Fruit fly (Drosophila melanogaster) whole organism, embryonic: ENCODE measurements around the gene CG31191.

Source experiments
- Aef1 ChIP-seq: fragments of 200-800 bp; sonication (Bioruptor generic); IDR thresholded peaks from 3 replicates; pipeline ENCODE4 v1.3.6; 2022; ENCODE audit warnings: missing biosample characterization, missing genetic modification characterization
- Atf-2 ChIP-seq: fragments of 200-800 bp; sonication (Bioruptor generic); optimal IDR thresholded peaks from 2 replicates; lab custom pipeline; 2016; ENCODE audit warnings: missing biosample characterization, missing genetic modification characterization
- Atf6 ChIP-seq: fragments of 200-800 bp; sonication (Bioruptor generic); IDR thresholded peaks from 2 replicates; pipeline ENCODE4 v1.3.6; 2022; ENCODE audit warnings: missing biosample characterization, missing genetic modification characterization
- Awh ChIP-seq: fragments of 200-800 bp; sonication (Bioruptor generic); IDR thresholded peaks from 2 replicates; pipeline ENCODE4, ENCODE4 v1.3.6; 2022; ENCODE audit warnings: missing biosample characterization, missing genetic modification characterization
- BEAF-32 ChIP-seq: fragments of 200-800 bp; sonication (Bioruptor generic); optimal IDR thresholded peaks from 3 replicates; lab custom pipeline; 2017; ENCODE audit warnings: missing biosample characterization, missing genetic modification characterization, mild to moderate bottlenecking, moderate library complexity, missing genetic modification reagents
- CG10462 ChIP-seq: fragments of 200-800 bp; sonication (Bioruptor generic); optimal IDR thresholded peaks from 2 replicates; lab custom pipeline; 2016; ENCODE audit warnings: missing biosample characterization, missing genetic modification characterization
- CG10543 ChIP-seq: fragments of 200-800 bp; sonication (Bioruptor generic); optimal IDR thresholded peaks from 3 replicates; lab custom pipeline; 2017; ENCODE audit warnings: missing biosample characterization, mild to moderate bottlenecking, missing genetic modification characterization, moderate library complexity
- CG11723 ChIP-seq: fragments of 200-800 bp; sonication (Bioruptor generic); optimal IDR thresholded peaks from 2 replicates; lab custom pipeline; 2017; ENCODE audit warnings: missing biosample characterization, mild to moderate bottlenecking, missing genetic modification characterization
- CG1233 ChIP-seq: fragments of 200-800 bp; sonication (Bioruptor generic); optimal IDR thresholded peaks from 4 replicates; lab custom pipeline; 2018; ENCODE audit warnings: missing biosample characterization, mild to moderate bottlenecking, missing genetic modification characterization
- CG12942 ChIP-seq: fragments of 200-800 bp; sonication (Bioruptor generic); optimal IDR thresholded peaks from 3 replicates; lab custom pipeline; 2016; ENCODE audit warnings: missing biosample characterization, missing genetic modification characterization
- CG15073 ChIP-seq: fragments of 200-800 bp; sonication (Bioruptor generic); optimal IDR thresholded peaks from 2 replicates; lab custom pipeline; 2016; ENCODE audit warnings: missing biosample characterization, missing genetic modification characterization
- CG15514 ChIP-seq: fragments of 200-800 bp; sonication (Bioruptor generic); optimal IDR thresholded peaks from 3 replicates; lab custom pipeline; 2017; ENCODE audit warnings: missing biosample characterization, missing genetic modification characterization, mild to moderate bottlenecking, moderate library complexity, missing genetic modification reagents
- CG15601 ChIP-seq: fragments of 200-800 bp; sonication (Bioruptor generic); optimal IDR thresholded peaks from 3 replicates; lab custom pipeline; 2019; ENCODE audit warnings: missing biosample characterization, mild to moderate bottlenecking, missing genetic modification characterization, moderate library complexity
- CG16779 ChIP-seq: fragments of 200-800 bp; sonication (Bioruptor generic); IDR thresholded peaks from 2 replicates; pipeline ENCODE4 v1.3.6; 2022; ENCODE audit warnings: missing biosample characterization, missing genetic modification characterization
- CG17186 ChIP-seq: fragments of 200-800 bp; sonication (Bioruptor generic); optimal IDR thresholded peaks from 3 replicates; lab custom pipeline; 2017; ENCODE audit warnings: missing biosample characterization, missing genetic modification reagents, missing genetic modification characterization
- CG2120 ChIP-seq: fragments of 200-800 bp; sonication (Bioruptor generic); optimal IDR thresholded peaks from 3 replicates; lab custom pipeline; 2016; ENCODE audit warnings: missing biosample characterization, missing genetic modification characterization
- CG2875 ChIP-seq: fragments of 200-800 bp; sonication (Bioruptor generic); optimal IDR thresholded peaks from 2 replicates; lab custom pipeline; 2017; ENCODE audit warnings: missing biosample characterization, mild to moderate bottlenecking, missing genetic modification characterization, missing genetic modification reagents
- CG33557 ChIP-seq: fragments of 200-800 bp; sonication (Bioruptor generic); optimal IDR thresholded peaks from 2 replicates; lab custom pipeline; 2019; ENCODE audit warnings: missing biosample characterization, mild to moderate bottlenecking, missing genetic modification characterization, moderate library complexity
- CG5953 ChIP-seq: fragments of 200-800 bp; sonication (Bioruptor generic); IDR thresholded peaks from 2 replicates; pipeline ENCODE4 v1.3.6; 2022; ENCODE audit warnings: missing biosample characterization, missing genetic modification characterization
- CG6683 ChIP-seq: fragments of 200-800 bp; sonication (Bioruptor generic); optimal IDR thresholded peaks from 2 replicates; lab custom pipeline; 2017; ENCODE audit warnings: missing biosample characterization, mild to moderate bottlenecking, missing genetic modification characterization, missing genetic modification reagents
- CG7271 ChIP-seq: fragments of 200-800 bp; sonication (Bioruptor generic); optimal IDR thresholded peaks from 2 replicates; lab custom pipeline; 2018; ENCODE audit warnings: missing biosample characterization, mild to moderate bottlenecking, missing genetic modification characterization, moderate library complexity
- CG7928 ChIP-seq: fragments of 200-800 bp; sonication (Bioruptor generic); optimal IDR thresholded peaks from 2 replicates; lab custom pipeline; 2017; ENCODE audit warnings: missing biosample characterization, mild to moderate bottlenecking, missing genetic modification characterization
- CG9876 ChIP-seq: fragments of 200-800 bp; sonication (Bioruptor generic); optimal IDR thresholded peaks from 2 replicates; lab custom pipeline; 2016; ENCODE audit warnings: missing biosample characterization, missing genetic modification characterization
- Ets97D ChIP-seq: fragments of 200-800 bp; sonication (Bioruptor generic); optimal IDR thresholded peaks from 3 replicates; lab custom pipeline; 2016; ENCODE audit warnings: missing biosample characterization, missing genetic modification characterization
- Fer1 ChIP-seq: fragments of 200-800 bp; sonication (Bioruptor generic); optimal IDR thresholded peaks from 2 replicates; lab custom pipeline; 2017; ENCODE audit warnings: missing biosample characterization, mild to moderate bottlenecking, missing genetic modification characterization
- Hey ChIP-seq: fragments of 200-800 bp; sonication (Bioruptor generic); optimal IDR thresholded peaks from 3 replicates; lab custom pipeline; 2018; ENCODE audit warnings: missing biosample characterization, mild to moderate bottlenecking, missing genetic modification characterization
- Lim3 ChIP-seq: fragments of 200-800 bp; sonication (Bioruptor generic); IDR thresholded peaks from 2 replicates; pipeline ENCODE4 v1.3.6; 2022; ENCODE audit warnings: missing biosample characterization, missing genetic modification characterization
- Mes4 ChIP-seq: fragments of 200-800 bp; sonication (Bioruptor generic); optimal IDR thresholded peaks from 2 replicates; lab custom pipeline; 2016; ENCODE audit warnings: missing biosample characterization, missing genetic modification characterization
- NfI ChIP-seq: fragments of 200-800 bp; sonication (Bioruptor generic); optimal IDR thresholded peaks from 3 replicates; lab custom pipeline; 2018; ENCODE audit warnings: missing biosample characterization, mild to moderate bottlenecking, missing genetic modification characterization, moderate library complexity
- Scr ChIP-seq: fragments of 200-800 bp; sonication (Bioruptor generic); IDR thresholded peaks from 2 replicates; pipeline ENCODE4 v1.3.6; 2022; ENCODE audit warnings: missing biosample characterization, missing genetic modification characterization; ENCODE audit not compliant: partially characterized antibody
- Usf ChIP-seq: fragments of 200-800 bp; sonication (Bioruptor generic); optimal IDR thresholded peaks from 2 replicates; lab custom pipeline; 2017; ENCODE audit warnings: missing genotype, missing biosample characterization, missing genetic modification characterization
- aop ChIP-seq: fragments of 200-800 bp; sonication (Bioruptor generic); IDR thresholded peaks from 2 replicates; pipeline ENCODE4 v1.3.6; 2022; ENCODE audit warnings: missing biosample characterization, missing genetic modification characterization
- bigmax ChIP-seq: fragments of 200-800 bp; sonication (Bioruptor generic); optimal IDR thresholded peaks from 2 replicates; lab custom pipeline; 2018; ENCODE audit warnings: missing biosample characterization, mild to moderate bottlenecking, missing genetic modification characterization
- bsh ChIP-seq, 2 experiments: fragments of 200-800 bp; sonication (Bioruptor generic); optimal IDR thresholded peaks; 2 replicates each; lab custom pipeline; 2017 to 2018; ENCODE audit warnings: mild to moderate bottlenecking in 2 of 2, missing biosample characterization in 2 of 2, missing genetic modification characterization in 2 of 2, moderate library complexity in 1 of 2
- cas ChIP-seq: fragments of 200-800 bp; sonication (Bioruptor generic); IDR thresholded peaks from 2 replicates; pipeline ENCODE4 v1.3.6; 2022; ENCODE audit warnings: missing biosample characterization, missing genetic modification characterization
- crc ChIP-seq: fragments of 200-800 bp; sonication (Bioruptor generic); optimal IDR thresholded peaks from 2 replicates; lab custom pipeline; 2016; ENCODE audit warnings: missing biosample characterization, missing genetic modification characterization
- crp ChIP-seq, 2 experiments: fragments of 200-800 bp; sonication (Bioruptor generic); optimal IDR thresholded peaks; 2 replicates in 1 of 2; 3 replicates in 1 of 2; lab custom pipeline; 2017; ENCODE audit warnings: missing biosample characterization in 2 of 2, missing genetic modification characterization in 2 of 2, mild to moderate bottlenecking in 1 of 2, moderate library complexity in 1 of 2
- emc ChIP-seq: fragments of 200-800 bp; sonication (Bioruptor generic); optimal IDR thresholded peaks from 2 replicates; lab custom pipeline; 2016; ENCODE audit warnings: missing biosample characterization, missing genetic modification characterization
- hb ChIP-seq: fragments of 200-800 bp; sonication (Bioruptor generic); IDR thresholded peaks from 3 replicates; pipeline ENCODE4 v1.3.6; 2022; ENCODE audit warnings: missing biosample characterization, missing genetic modification characterization; ENCODE audit not compliant: partially characterized antibody
- hth ChIP-seq: fragments of >200 bp; optimal IDR thresholded peaks from 2 replicates; lab custom pipeline; 2017; ENCODE audit warnings: inconsistent platforms
- klu ChIP-seq: fragments of 200-800 bp; sonication (Bioruptor generic); IDR thresholded peaks from 2 replicates; pipeline ENCODE4 v1.3.6; 2022; ENCODE audit warnings: missing biosample characterization, missing genetic modification characterization
- lab ChIP-seq: fragments of 200-800 bp; sonication (Bioruptor generic); optimal IDR thresholded peaks from 3 replicates; lab custom pipeline; 2017; ENCODE audit warnings: missing biosample characterization, missing genetic modification characterization, mild to moderate bottlenecking, moderate library complexity, missing genetic modification reagents
- mirr ChIP-seq: fragments of 200-800 bp; sonication (Bioruptor generic); optimal IDR thresholded peaks from 3 replicates; lab custom pipeline; 2018; ENCODE audit warnings: missing biosample characterization, mild to moderate bottlenecking, missing genetic modification characterization
- nmo ChIP-seq: fragments of 200-800 bp; sonication (Bioruptor generic); optimal IDR thresholded peaks from 2 replicates; lab custom pipeline; 2018; ENCODE audit warnings: missing biosample characterization, mild to moderate bottlenecking, missing genetic modification characterization, moderate library complexity
- onecut ChIP-seq: fragments of 200-800 bp; sonication (Bioruptor generic); IDR thresholded peaks from 2 replicates; pipeline ENCODE4 v1.3.6; 2022; ENCODE audit warnings: missing biosample characterization, missing genetic modification characterization
- pho ChIP-seq: fragments of 200-800 bp; sonication (Bioruptor generic); optimal IDR thresholded peaks from 2 replicates; lab custom pipeline; 2016; ENCODE audit warnings: missing biosample characterization, missing genetic modification characterization
- slbo ChIP-seq: fragments of 200-800 bp; sonication (Bioruptor generic); IDR thresholded peaks from 2 replicates; pipeline ENCODE4 v1.3.6; 2022; ENCODE audit warnings: missing biosample characterization, missing genetic modification characterization
- tap ChIP-seq: fragments of 200-800 bp; optimal IDR thresholded peaks from 3 replicates; lab custom pipeline; 2019; ENCODE audit warnings: missing biosample characterization, mild to moderate bottlenecking, missing genetic modification characterization, moderate library complexity
- z ChIP-seq: fragments of 200-800 bp; sonication (Bioruptor generic); IDR thresholded peaks from 3 replicates; pipeline ENCODE4 v1.3.6; 2022; ENCODE audit warnings: missing biosample characterization, missing genetic modification characterization
- zfh1 ChIP-seq: fragments of 200-800 bp; sonication (Bioruptor generic); IDR thresholded peaks from 3 replicates; pipeline ENCODE4 v1.3.6; 2022; ENCODE audit warnings: missing biosample characterization, missing genetic modification characterization

The CG31191 gene

DNA sequence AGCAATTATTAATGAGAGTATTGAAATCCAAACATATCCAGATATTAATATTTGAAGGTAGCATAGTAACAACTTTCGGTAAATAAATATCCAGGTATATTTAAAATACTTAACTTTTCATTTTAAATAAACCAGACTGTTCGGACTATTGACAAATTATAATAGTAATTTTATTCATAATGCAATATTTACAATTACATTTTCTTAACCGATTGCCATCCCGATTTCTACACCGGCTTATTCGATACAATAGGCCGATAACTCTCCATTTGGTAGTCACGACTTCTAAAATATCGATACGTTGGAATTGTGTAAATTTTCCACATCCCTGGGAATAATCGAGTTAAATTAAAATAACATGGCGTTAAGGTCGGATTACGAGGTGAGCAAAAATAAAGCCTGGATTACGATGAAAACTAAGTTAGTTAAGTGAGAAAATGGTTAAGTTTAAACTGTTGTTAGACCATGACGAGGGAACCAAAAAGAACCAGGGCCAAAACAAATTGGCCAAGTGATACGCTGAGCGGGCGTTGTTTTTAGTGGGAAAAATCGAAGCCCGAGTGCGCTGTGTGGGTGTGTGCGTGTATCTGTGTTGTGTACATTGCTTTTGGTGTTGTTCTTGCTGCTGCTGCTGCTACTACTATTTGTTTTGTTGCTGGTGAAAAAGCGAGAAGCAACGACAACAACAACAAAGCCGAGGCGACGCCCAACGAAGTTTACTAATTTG lies 3.3 kb upstream of the CG31191 start, which contains the start of gene Atpalpha (continued):
- TF ChIP-seq Aef1 (GFP tag; lab: Robert Waterston, UW) (no peak), aop (no peak), CG12942 (GFP tag; lab: Kevin White, UChicago) (no peak), CG10543 (no peak), hb (GFP tag; lab: Robert Waterston, UW) (peak; percentile 97), CG11723 (GFP tag; lab: Kevin White, UChicago) (no peak), CG2120 (GFP tag; lab: Kevin White, UChicago) (peak; percentile 9), NfI (GFP tag; lab: Kevin White, UChicago) (no peak), lab (GFP tag; lab: Kevin White, UChicago) (no peak), bigmax (peak; percentile 11), tap (tag; lab: Kevin White, UChicago) (peak; percentile 31), crp (GFP tag; optimal IDR thresholded peaks at IDR 0.05; lab: Kevin White, UChicago) (no peak), CG7928 (GFP tag; lab: Kevin White, UChicago) (peak; percentile 84), Mes4 (no peak), CG33557 (GFP tag; lab: Kevin White, UChicago) (peak; percentile 5), CG6683 (GFP tag; lab: Kevin White, UChicago) (no peak), CG17186 (no peak), CG7271 (tag; lab: Kevin White, UChicago) (peak; percentile 70), CG9876 (no peak), Hey (tag; lab: Kevin White, UChicago) (no peak), Scr (GFP tag; lab: Robert Waterston, UW) (peak; percentile 96), klu (no peak), zfh1 (GFP tag; lab: Robert Waterston, UW) (no peak), CG1233 (GFP tag; lab: Kevin White, UChicago) (no peak), Lim3 (GFP tag; lab: Robert Waterston, UW) (no peak), BEAF-32 (peak; percentile 96), Atf-2 (GFP tag; lab: Kevin White, UChicago) (no peak), Usf (GFP tag; lab: Kevin White, UChicago) (no peak), Awh (GFP tag; lab: Robert Waterston, UW) (0 out of 2 replicates have a peak, but pooled peaks have one; percentile 25), mirr (GFP tag; lab: Kevin White, UChicago) (peak; percentile 8), CG5953 (no peak), CG2875 (no peak), CG16779 (GFP tag; lab: Robert Waterston, UW) (no peak), cas (no peak), slbo (GFP tag; lab: Robert Waterston, UW) (no peak; the same call in 1 of the 2 replicates), CG10462 (GFP tag; lab: Kevin White, UChicago) (no peak), CG15073 (GFP tag; lab: Kevin White, UChicago) (no peak), CG15514 (GFP tag; lab: Kevin White, UChicago) (peak; percentile 39), bsh (GFP tag; optimal IDR thresholded peaks at IDR 0.05; lab: Kevin White, UChicago) (no peak), emc (GFP tag; lab: Kevin White, UChicago) (no peak), hth (lab: Kevin White, UChicago) (no peak), Atf6 (no peak), crc (no peak), pho (GFP tag; lab: Kevin White, UChicago) (no peak), z (GFP tag; lab: Robert Waterston, UW) (0 out of 3 replicates have a peak, but pooled peaks have one; percentile 52), onecut (GFP tag; lab: Robert Waterston, UW) (peak; percentile 90), Ets97D (peak; percentile 53), nmo (GFP tag; lab: Kevin White, UChicago) (peak; percentile 27), CG15601 (tag; lab: Kevin White, UChicago) (no peak), Fer1 (peak; percentile 33)
